Worm (Caenorhabditis elegans) whole organism, late embryonic: ENCODE results near the gene C49F8.14.

Source experiments
- C08G9.2 ChIP-seq: sonication (generic microtip); optimal IDR thresholded peaks from 2 replicates; lab custom pipeline; 2016; ENCODE audit warnings: mild to moderate bottlenecking, missing genetic modification characterization, moderate library complexity, missing compliant biosample characterization
- C38D4.7 ChIP-seq: fragments of 200-800 bp; sonication (Bioruptor generic); optimal IDR thresholded peaks from 2 replicates; lab custom pipeline; 2018; ENCODE audit warnings: mild to moderate bottlenecking, missing genetic modification characterization, moderate library complexity, missing compliant biosample characterization
- T23F11.4 ChIP-seq: fragments of 200-800 bp; sonication (Bioruptor generic); optimal IDR thresholded peaks from 2 replicates; lab custom pipeline; 2018; ENCODE audit warnings: mild to moderate bottlenecking, missing genetic modification characterization, missing compliant biosample characterization
- ahr-1 ChIP-seq: sonication (generic microtip); optimal IDR thresholded peaks from 2 replicates; lab custom pipeline; 2016; ENCODE audit warnings: missing genetic modification characterization, missing compliant biosample characterization
- ama-1 ChIP-seq: fragments of 150-350 bp; optimal IDR thresholded peaks from 2 replicates; lab custom pipeline; 2014
- ceh-18 ChIP-seq: sonication (generic microtip); optimal IDR thresholded peaks from 2 replicates; lab custom pipeline; 2016; ENCODE audit warnings: missing genetic modification characterization, missing compliant biosample characterization
- ceh-2 ChIP-seq: sonication (generic microtip); optimal IDR thresholded peaks from 2 replicates; lab custom pipeline; 2016; ENCODE audit warnings: missing genotype, missing genetic modification characterization, missing compliant biosample characterization
- ceh-24 ChIP-seq: sonication (generic microtip); optimal IDR thresholded peaks from 2 replicates; lab custom pipeline; 2016; ENCODE audit warnings: mild to moderate bottlenecking, missing genetic modification characterization, missing compliant biosample characterization
- ceh-30 ChIP-seq: fragments of 150-350 bp; optimal IDR thresholded peaks from 2 replicates; lab custom pipeline; 2014; ENCODE audit warnings: missing biosample characterization, missing genetic modification characterization
- ceh-31 ChIP-seq: sonication (generic microtip); optimal IDR thresholded peaks from 2 replicates; lab custom pipeline; 2016; ENCODE audit warnings: missing genetic modification characterization, missing compliant biosample characterization
- ceh-34 ChIP-seq: sonication (generic microtip); optimal IDR thresholded peaks from 2 replicates; lab custom pipeline; 2016; ENCODE audit warnings: mild to moderate bottlenecking, missing genetic modification characterization, missing compliant biosample characterization
- ceh-45 ChIP-seq: fragments of 200-800 bp; sonication (Bioruptor generic); IDR thresholded peaks from 2 replicates; pipeline ENCODE4 v1.3.6; 2022; ENCODE audit warnings: missing genetic modification reagents, missing genetic modification characterization, missing compliant biosample characterization
- ceh-48 ChIP-seq: sonication (generic microtip); optimal IDR thresholded peaks from 2 replicates; lab custom pipeline; 2016; ENCODE audit warnings: missing genetic modification characterization, inconsistent platforms, missing compliant biosample characterization
- che-1 ChIP-seq: sonication (generic microtip); optimal IDR thresholded peaks from 2 replicates; lab custom pipeline; 2016; ENCODE audit warnings: mild to moderate bottlenecking, missing genetic modification characterization, missing compliant biosample characterization
- dmd-4 ChIP-seq: sonication (generic microtip); optimal IDR thresholded peaks from 2 replicates; lab custom pipeline; 2016; ENCODE audit warnings: borderline replicate concordance, missing genetic modification characterization, missing compliant biosample characterization
- elt-2 ChIP-seq: sonication (generic microtip); optimal IDR thresholded peaks from 2 replicates; lab custom pipeline; 2016; ENCODE audit warnings: missing genetic modification reagents, missing genetic modification characterization, missing compliant biosample characterization
- elt-4 ChIP-seq: sonication (generic microtip); optimal IDR thresholded peaks from 2 replicates; lab custom pipeline; 2016; ENCODE audit warnings: missing genetic modification characterization, missing compliant biosample characterization
- ets-4 ChIP-seq: sonication (generic microtip); optimal IDR thresholded peaks from 2 replicates; lab custom pipeline; 2016; ENCODE audit warnings: missing genetic modification characterization, missing compliant biosample characterization
- eyg-1 ChIP-seq: sonication (generic microtip); optimal IDR thresholded peaks from 2 replicates; lab custom pipeline; 2016; ENCODE audit warnings: missing genotype, missing genetic modification characterization, missing compliant biosample characterization
- fax-1 ChIP-seq: sonication (generic microtip); optimal IDR thresholded peaks from 2 replicates; lab custom pipeline; 2016; ENCODE audit warnings: missing genotype, missing genetic modification characterization, missing compliant biosample characterization
- fkh-6 ChIP-seq: sonication (generic microtip); optimal IDR thresholded peaks from 2 replicates; lab custom pipeline; 2016; ENCODE audit warnings: missing genetic modification characterization, missing compliant biosample characterization
- gmeb-2 ChIP-seq: sonication (generic microtip); optimal IDR thresholded peaks from 2 replicates; lab custom pipeline; 2016; ENCODE audit warnings: missing genetic modification characterization, inconsistent platforms, missing compliant biosample characterization
- hlh-13 ChIP-seq: fragments of 200-800 bp; sonication (Bioruptor generic); optimal IDR thresholded peaks from 2 replicates; lab custom pipeline; 2018; ENCODE audit warnings: mild to moderate bottlenecking, missing genetic modification characterization, missing compliant biosample characterization
- hlh-15 ChIP-seq: sonication (generic microtip); optimal IDR thresholded peaks from 2 replicates; lab custom pipeline; 2016; ENCODE audit warnings: missing genetic modification characterization, missing compliant biosample characterization
- hlh-30 ChIP-seq: sonication (generic microtip); optimal IDR thresholded peaks from 2 replicates; lab custom pipeline; 2017; ENCODE audit warnings: antibody characterized with exemption, missing genetic modification characterization, missing compliant biosample characterization; ENCODE audit not compliant: insufficient read depth
- hlh-6 ChIP-seq: sonication (generic microtip); optimal IDR thresholded peaks from 2 replicates; lab custom pipeline; 2016; ENCODE audit warnings: missing genotype, missing genetic modification characterization, missing compliant biosample characterization
- hlh-8 ChIP-seq: sonication (generic microtip); optimal IDR thresholded peaks from 2 replicates; lab custom pipeline; 2016; ENCODE audit warnings: missing genotype, missing genetic modification characterization, missing compliant biosample characterization
- lin-11 ChIP-seq: fragments of 200-800 bp; sonication (Bioruptor generic); optimal IDR thresholded peaks from 2 replicates; lab custom pipeline; 2018; ENCODE audit warnings: mild to moderate bottlenecking, missing genetic modification characterization, missing compliant biosample characterization
- madf-2 ChIP-seq: sonication (generic microtip); optimal IDR thresholded peaks from 2 replicates; lab custom pipeline; 2017; ENCODE audit warnings: missing genetic modification characterization, missing compliant biosample characterization
- mec-3 ChIP-seq: sonication (generic microtip); optimal IDR thresholded peaks from 2 replicates; lab custom pipeline; 2016; ENCODE audit warnings: borderline replicate concordance, missing genetic modification characterization, missing compliant biosample characterization
- nhr-11 ChIP-seq: fragments of 150-350 bp; optimal IDR thresholded peaks from 2 replicates; lab custom pipeline; 2014; ENCODE audit warnings: missing biosample characterization, missing genetic modification characterization
- nhr-232 ChIP-seq: sonication (generic microtip); optimal IDR thresholded peaks from 2 replicates; lab custom pipeline; 2016; ENCODE audit warnings: missing genetic modification characterization, missing compliant biosample characterization
- npax-4 ChIP-seq: sonication (generic microtip); optimal IDR thresholded peaks from 2 replicates; lab custom pipeline; 2016; ENCODE audit warnings: missing genetic modification characterization, missing compliant biosample characterization
- pag-3 ChIP-seq: sonication (generic microtip); optimal IDR thresholded peaks from 2 replicates; lab custom pipeline; 2016; ENCODE audit warnings: missing compliant biosample characterization, missing genetic modification characterization, borderline replicate concordance
- pax-1 ChIP-seq: fragments of 150-350 bp; optimal IDR thresholded peaks from 2 replicates; lab custom pipeline; 2014; ENCODE audit warnings: missing biosample characterization, missing genetic modification characterization
- pha-2 ChIP-seq: sonication (generic microtip); optimal IDR thresholded peaks from 2 replicates; lab custom pipeline; 2017; ENCODE audit warnings: mild to moderate bottlenecking, missing genetic modification characterization, missing compliant biosample characterization
- pha-4 ChIP-seq: fragments of 150-350 bp; optimal IDR thresholded peaks from 2 replicates; lab custom pipeline; 2018; ENCODE audit warnings: missing biosample characterization, missing genetic modification reagents, missing genetic modification characterization
- pqm-1 ChIP-seq: sonication (generic microtip); optimal IDR thresholded peaks from 2 replicates; lab custom pipeline; 2016; ENCODE audit warnings: missing genetic modification characterization, missing compliant biosample characterization
- pros-1 ChIP-seq: fragments of 150-350 bp; optimal IDR thresholded peaks from 2 replicates; lab custom pipeline; 2014; ENCODE audit warnings: missing biosample characterization, missing genetic modification reagents, missing genetic modification characterization
- ref-2 ChIP-seq: sonication (generic microtip); optimal IDR thresholded peaks from 2 replicates; lab custom pipeline; 2016; ENCODE audit warnings: missing genetic modification characterization, missing compliant biosample characterization
- sdc-2 ChIP-seq: sonication (generic microtip); optimal IDR thresholded peaks from 2 replicates; lab custom pipeline; 2016; ENCODE audit warnings: missing genotype, missing genetic modification characterization, missing compliant biosample characterization
- sox-2 ChIP-seq: fragments of 200-800 bp; sonication (Bioruptor generic); IDR thresholded peaks from 2 replicates; pipeline ENCODE4 v1.3.6; 2022; ENCODE audit warnings: missing genetic modification reagents, missing genetic modification characterization, missing compliant biosample characterization
- syd-9 ChIP-seq: sonication (generic microtip); optimal IDR thresholded peaks from 2 replicates; lab custom pipeline; 2016; ENCODE audit warnings: mild to moderate bottlenecking, missing genetic modification characterization, moderate library complexity, missing compliant biosample characterization
- tbx-2 ChIP-seq: sonication (generic microtip); optimal IDR thresholded peaks from 2 replicates; lab custom pipeline; 2016; ENCODE audit warnings: missing genetic modification characterization, missing compliant biosample characterization
- tbx-7 ChIP-seq: sonication (generic microtip); optimal IDR thresholded peaks from 2 replicates; lab custom pipeline; 2016; ENCODE audit warnings: missing genotype, missing genetic modification characterization, missing compliant biosample characterization
- ttx-3 ChIP-seq: sonication (generic microtip); optimal IDR thresholded peaks from 2 replicates; lab custom pipeline; 2016; ENCODE audit warnings: missing genetic modification reagents, missing genetic modification characterization, missing compliant biosample characterization
- unc-3 ChIP-seq, 2 experiments: fragments of 200-800 bp in 1 of 2; sonication (Bioruptor generic) in 1 of 2; sonication (generic microtip) in 1 of 2; conservative IDR thresholded peaks in 1 of 2; optimal IDR thresholded peaks in 1 of 2; 2 replicates each; pipeline versions ENCODE4 v1.3.6 to Lab custom; 2016 to 2022; ENCODE audit warnings: missing compliant biosample characterization in 2 of 2, missing genetic modification characterization in 2 of 2, missing genetic modification reagents in 1 of 2
- unc-55 ChIP-seq: sonication (generic microtip); optimal IDR thresholded peaks from 2 replicates; lab custom pipeline; 2017; ENCODE audit warnings: missing biosample characterization, missing genetic modification reagents, missing genetic modification characterization
- unc-86 ChIP-seq: sonication (generic microtip); optimal IDR thresholded peaks from 2 replicates; lab custom pipeline; 2016; ENCODE audit warnings: missing genetic modification characterization, missing compliant biosample characterization
- zip-5 ChIP-seq: sonication (generic microtip); optimal IDR thresholded peaks from 2 replicates; lab custom pipeline; 2016; ENCODE audit warnings: missing genetic modification characterization, missing compliant biosample characterization
- ztf-16 ChIP-seq: sonication (generic microtip); optimal IDR thresholded peaks from 2 replicates; lab custom pipeline; 2017; ENCODE audit warnings: missing genetic modification characterization, missing compliant biosample characterization

Gene C49F8.14

ce11 chrX:13415722-13416121 lies 39.0 kb upstream of the C49F8.14 start, which contains the start of gene C29F7.2:
C29F7.2 (plus strand) TSS chrX:13416078.
- TF ChIP-seq elt-2 (tag; lab: Kevin White, UChicago) (peak; percentile 75), ceh-34 (no peak), C38D4.7 (GFP tag; lab: Kevin White, UChicago) (no peak)

DNA sequence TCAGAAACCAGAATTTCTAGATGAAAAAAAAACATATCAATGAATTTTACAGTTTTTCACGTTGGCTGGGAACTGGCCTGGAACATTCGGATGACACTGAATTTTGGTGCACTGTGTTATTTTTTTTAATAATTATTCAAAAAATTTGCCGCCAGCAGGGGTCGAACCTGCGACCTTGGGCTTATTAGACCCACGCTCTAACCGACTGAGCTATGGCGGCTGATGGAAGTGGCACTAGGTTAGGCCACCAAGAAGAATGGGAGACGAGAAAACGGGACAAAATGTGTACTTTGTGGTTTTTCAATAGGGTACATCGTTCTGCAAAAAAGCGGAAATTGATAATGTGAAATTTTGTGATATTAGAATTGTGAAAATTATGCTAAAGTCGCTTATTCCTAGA lies 38.2 kb upstream of the C49F8.14 start:
- TF ChIP-seq syd-9 (tag; lab: Kevin White, UChicago) (no peak), tbx-7 (tag; lab: Kevin White, UChicago) (no peak), ttx-3 (tag; lab: Kevin White, UChicago) (peak; percentile 52), sox-2 (GFP tag; lab: Robert Waterston, UW) (no peak), ceh-24 (tag; lab: Kevin White, UChicago) (no peak), ceh-2 (tag; lab: Kevin White, UChicago) (peak; percentile 21), hlh-15 (tag; lab: Kevin White, UChicago) (no peak), ceh-31 (no peak), gmeb-2 (tag; lab: Kevin White, UChicago) (peak; percentile 64), nhr-11 (tag; lab: Kevin White, UChicago) (no peak), lin-11 (tag; lab: Kevin White, UChicago) (peak; percentile 32), ceh-48 (tag; lab: Kevin White, UChicago) (peak; percentile 4), fax-1 (tag; lab: Kevin White, UChicago) (no peak), eyg-1 (tag; lab: Kevin White, UChicago) (no peak), ceh-18 (tag; lab: Kevin White, UChicago) (peak; percentile 11), tbx-2 (tag; lab: Kevin White, UChicago) (peak; percentile 4), ets-4 (no peak), pqm-1 (tag; lab: Kevin White, UChicago) (no peak), pha-2 (tag; lab: Kevin White, UChicago) (peak; percentile 32), C38D4.7 (GFP tag; lab: Kevin White, UChicago) (peak; percentile 12), hlh-30 (tag; lab: Kevin White, UChicago) (no peak), pag-3 (tag; lab: Kevin White, UChicago) (no peak), unc-55 (GFP tag; lab: Kevin White, UChicago) (no peak), ceh-45 (GFP tag; lab: Robert Waterston, UW) (no peak), unc-86 (no peak), madf-2 (tag; lab: Kevin White, UChicago) (no peak), pax-1 (tag; lab: Kevin White, UChicago) (no peak), zip-5 (tag; lab: Kevin White, UChicago) (no peak), hlh-6 (no peak), ceh-30 (tag; lab: Kevin White, UChicago) (no peak), C08G9.2 (tag; lab: Kevin White, UChicago) (no peak), fkh-6 (no peak), nhr-232 (tag; lab: Kevin White, UChicago) (no peak), hlh-13 (GFP tag; lab: Kevin White, UChicago) (peak; percentile 37), ztf-16 (tag; lab: Kevin White, UChicago) (no peak), che-1 (tag; lab: Kevin White, UChicago) (peak; percentile 61), T23F11.4 (GFP tag; lab: Kevin White, UChicago) (no peak), unc-3 (GFP tag; conservative IDR thresholded peaks at IDR 0.05; lab: Robert Waterston, UW) (no peak), unc-3 (tag; optimal IDR thresholded peaks at IDR 0.05; lab: Kevin White, UChicago) (no peak), ceh-34 (peak; percentile 26), dmd-4 (tag; lab: Kevin White, UChicago) (no peak), ama-1 (lab: Kevin White, UChicago) (no peak), pros-1 (tag; lab: Kevin White, UChicago) (no peak), sdc-2 (tag; lab: Kevin White, UChicago) (peak; percentile 50), elt-4 (tag; lab: Kevin White, UChicago) (no peak), ref-2 (tag; lab: Kevin White, UChicago) (no peak), hlh-8 (no peak), npax-4 (tag; lab: Kevin White, UChicago) (no peak), mec-3 (tag; lab: Kevin White, UChicago) (no peak), elt-2 (tag; lab: Kevin White, UChicago) (peak; percentile 43), ahr-1 (tag; lab: Kevin White, UChicago) (no peak), pha-4 (tag; lab: Kevin White, UChicago) (no peak)
